Fruit fly (Drosophila melanogaster): Measurements from ENCODE around the gene RpL7-like.

Gene RpL7-like

DNA sequence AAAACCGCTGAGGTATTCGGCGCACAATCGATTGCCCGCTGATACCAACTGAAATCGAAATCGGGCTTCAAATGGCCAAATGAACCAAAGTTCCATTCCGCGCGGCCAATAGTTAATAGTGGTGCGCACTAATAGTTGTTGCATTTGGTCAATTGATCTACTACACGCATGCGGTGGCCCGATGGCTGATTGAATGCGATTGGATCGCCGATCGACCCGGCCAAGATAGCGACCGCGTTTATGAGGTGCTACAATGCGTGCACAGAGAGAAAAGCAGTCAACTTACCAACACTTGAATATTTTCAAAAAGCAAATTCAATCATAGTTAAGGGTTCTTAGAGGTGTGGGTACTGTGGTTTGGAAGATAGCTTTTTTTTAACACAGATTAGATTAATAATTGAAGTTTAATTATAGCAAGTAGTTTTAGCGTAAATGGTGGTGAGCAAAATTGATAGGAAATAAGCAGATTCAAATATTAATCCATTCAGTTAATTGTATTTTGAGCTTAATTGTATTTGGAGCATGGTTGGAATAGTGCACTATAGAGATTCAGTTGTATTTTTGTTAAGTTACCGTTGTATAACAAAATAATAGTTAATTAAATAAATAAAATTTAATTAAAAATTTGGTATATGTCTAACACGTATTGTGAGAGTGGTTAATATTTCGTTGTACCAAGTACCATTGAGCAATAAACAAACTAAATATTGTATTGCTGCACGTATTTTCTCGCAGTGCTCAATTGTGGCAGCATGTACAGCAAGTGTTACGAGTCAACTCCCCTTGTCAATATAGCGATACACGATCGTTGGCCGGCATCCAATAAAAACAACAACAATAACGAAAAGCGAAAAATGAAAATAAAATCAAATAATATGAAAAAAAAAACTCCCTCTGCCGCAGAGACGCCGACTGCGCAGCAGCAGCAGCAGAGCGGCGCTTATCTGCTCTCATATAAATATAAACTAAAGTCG lies 29.4 kb upstream of the RpL7-like start (continued):
- TF ChIP-seq CG17328 (GFP tag; IDR thresholded peaks at IDR 0.05) (peak; percentile 47; the same call in 1 of the 2 replicates), CG11398 (GFP tag; optimal IDR thresholded peaks at IDR 0.05) (peak; percentile 6), chif (GFP tag; optimal IDR thresholded peaks at IDR 0.05) (peak; percentile 37 to 40), CG17568 (GFP tag; optimal IDR thresholded peaks at IDR 0.05) (no peak), Mrtf (GFP tag; IDR thresholded peaks at IDR 0.05) (peak; percentile 31; the same call in 1 of the 3 replicates), lab (GFP tag; optimal IDR thresholded peaks at IDR 0.05) (no peak), Dip2 (GFP tag; IDR thresholded peaks at IDR 0.05) (no peak), al (GFP tag; IDR thresholded peaks at IDR 0.05) (no peak), MBD-R2 (GFP tag; IDR thresholded peaks at IDR 0.05) (no peak; the same call in 1 of the 2 replicates), crc (GFP tag; optimal IDR thresholded peaks at IDR 0.05) (no peak), dmrt99B (tag; optimal IDR thresholded peaks at IDR 0.05) (peak; percentile 48), ci (GFP tag; IDR thresholded peaks at IDR 0.05) (peak; percentile 44; the same call in 1 of the 3 replicates), CG6683 (GFP tag; optimal IDR thresholded peaks at IDR 0.05) (no peak), CG10431 (GFP tag; optimal IDR thresholded peaks at IDR 0.05) (peak; percentile 17), CG9215 (GFP tag; IDR thresholded peaks at IDR 0.05) (no peak), luna (GFP tag; optimal IDR thresholded peaks at IDR 0.05) (no peak), hbn (GFP tag; IDR thresholded peaks at IDR 0.05; ENCODE audit: partially characterized antibody) (no peak), CG2678 (tag; optimal IDR thresholded peaks at IDR 0.05) (peak; percentile 71), ac (GFP tag; optimal IDR thresholded peaks at IDR 0.05) (no peak), Lim3 (GFP tag; IDR thresholded peaks at IDR 0.05) (peak; percentile 35; the same call in 1 of the 2 replicates), jumu (GFP tag; optimal IDR thresholded peaks at IDR 0.05) (peak; percentile 5), sug (tag; optimal IDR thresholded peaks at IDR 0.05) (peak; percentile 11), wek (GFP tag; optimal IDR thresholded peaks at IDR 0.05) (peak; percentile 18), CG11247 (GFP tag; IDR thresholded peaks at IDR 0.05) (peak; percentile 31; the same call in 1 of the 2 replicates), Hr78 (GFP tag; optimal IDR thresholded peaks at IDR 0.05) (peak in 1 of 2 experiments; percentile 16), h (optimal IDR thresholded peaks at IDR 0.05) (no peak), fu2 (GFP tag; optimal IDR thresholded peaks at IDR 0.05) (peak; percentile 11), CG3995 (GFP tag; optimal IDR thresholded peaks at IDR 0.05) (no peak), ash1 (GFP tag; optimal IDR thresholded peaks at IDR 0.05) (no peak), CG14965 (GFP tag; optimal IDR thresholded peaks at IDR 0.05; ENCODE audit: borderline replicate concordance) (no peak), seq (GFP tag; IDR thresholded peaks at IDR 0.05) (peak; percentile 32; the same call in 1 of the 2 replicates), CG7357 (GFP tag; IDR thresholded peaks at IDR 0.05) (0 out of 3 replicates have a peak, but pooled peaks have one; percentile 27), Hsf (GFP tag; optimal IDR thresholded peaks at IDR 0.05) (peak; percentile 52), CG1233 (GFP tag; optimal IDR thresholded peaks at IDR 0.05) (peak; percentile 54), Fer2 (tag; optimal IDR thresholded peaks at IDR 0.05) (no peak), zfh1 (GFP tag; IDR thresholded peaks at IDR 0.05) (peak; percentile 54; the same call in 1 of the 3 replicates), Chrac-16 (GFP tag; optimal IDR thresholded peaks at IDR 0.05) (peak; percentile 56), CG12659 (GFP tag; optimal IDR thresholded peaks at IDR 0.05) (peak; percentile 68), CG3065 (GFP tag; optimal IDR thresholded peaks at IDR 0.05) (no peak), D (optimal IDR thresholded peaks at IDR 0.05) (no peak), D (GFP tag; optimal IDR thresholded peaks at IDR 0.05) (peak; percentile 67), CG6765 (GFP tag; optimal IDR thresholded peaks at IDR 0.05) (peak; percentile 0), NFAT (GFP tag; IDR thresholded peaks at IDR 0.05) (peak; percentile 38; the same call in 1 of the 2 replicates), cato (GFP tag; optimal IDR thresholded peaks at IDR 0.05; ENCODE audit: borderline replicate concordance) (peak; percentile 29), dimm (GFP tag; IDR thresholded peaks at IDR 0.05) (peak; percentile 13; the same call in 1 of the 2 replicates), tap (tag; optimal IDR thresholded peaks at IDR 0.05) (no peak), CG6854 (GFP tag; optimal IDR thresholded peaks at IDR 0.05) (no peak), tin (GFP tag; optimal IDR thresholded peaks at IDR 0.05) (peak; percentile 30)

All from whole organism, embryonic.